Worm (Caenorhabditis elegans) whole organism, mixed stage, embryonic: ENCODE data around the gene arrd-8.

Experiments used
- blmp-1 ChIP-seq: fragments of 150-350 bp; optimal IDR thresholded peaks from 2 replicates; lab custom pipeline; 2014; ENCODE audit warnings: missing biosample characterization, missing genetic modification characterization
- ceh-83 ChIP-seq: fragments of 200-800 bp; sonication (Bioruptor generic); optimal IDR thresholded peaks from 2 replicates; lab custom pipeline; 2018; ENCODE audit warnings: mild to moderate bottlenecking, missing genetic modification characterization, missing compliant biosample characterization
- ces-1 ChIP-seq: fragments of 150-350 bp; optimal IDR thresholded peaks from 2 replicates; lab custom pipeline; 2014; ENCODE audit warnings: missing biosample characterization, missing genetic modification reagents, missing genetic modification characterization
- elt-1 ChIP-seq: sonication (generic microtip); optimal IDR thresholded peaks from 2 replicates; lab custom pipeline; 2017; ENCODE audit warnings: missing genetic modification characterization, mild to moderate bottlenecking, missing compliant biosample characterization, antibody characterized with exemption, moderate library complexity, borderline replicate concordance; ENCODE audit not compliant: insufficient read depth
- elt-3 ChIP-seq: fragments of 150-350 bp; optimal IDR thresholded peaks from 2 replicates; lab custom pipeline; 2014; ENCODE audit warnings: missing biosample characterization, missing genetic modification characterization
- mab-5 ChIP-seq: fragments of 150-350 bp; optimal IDR thresholded peaks from 2 replicates; lab custom pipeline; 2014; ENCODE audit warnings: missing biosample characterization, missing genetic modification characterization
- mep-1 ChIP-seq: fragments of 150-350 bp; optimal IDR thresholded peaks from 2 replicates; lab custom pipeline; 2017; ENCODE audit warnings: missing biosample characterization, missing genetic modification reagents, missing genetic modification characterization, inconsistent platforms
- nhr-237 ChIP-seq: fragments of 150-350 bp; optimal IDR thresholded peaks from 2 replicates; lab custom pipeline; 2014; ENCODE audit warnings: missing biosample characterization, missing genetic modification characterization
- nhr-28 ChIP-seq: fragments of 150-350 bp; optimal IDR thresholded peaks from 2 replicates; lab custom pipeline; 2014; ENCODE audit warnings: missing biosample characterization, missing genetic modification characterization
- pha-4 ChIP-seq: fragments of 150-350 bp; optimal IDR thresholded peaks from 2 replicates; lab custom pipeline; 2018; ENCODE audit warnings: missing biosample characterization, missing genetic modification reagents, missing genetic modification characterization
- sptf-1 ChIP-seq: sonication (generic microtip); optimal IDR thresholded peaks from 2 replicates; lab custom pipeline; 2017; ENCODE audit warnings: mild to moderate bottlenecking, missing genetic modification characterization, moderate library complexity, missing compliant biosample characterization
- unc-39 ChIP-seq: fragments of 150-350 bp; optimal IDR thresholded peaks from 2 replicates; lab custom pipeline; 2014; ENCODE audit warnings: missing biosample characterization, missing genetic modification characterization
- unc-62 ChIP-seq: fragments of 150-350 bp; optimal IDR thresholded peaks from 2 replicates; lab custom pipeline; 2014; ENCODE audit warnings: missing biosample characterization, missing genetic modification reagents, missing genetic modification characterization
- ztf-11 ChIP-seq: fragments of 150-350 bp; optimal IDR thresholded peaks from 2 replicates; lab custom pipeline; 2014; ENCODE audit warnings: missing biosample characterization, missing genetic modification characterization

DNA sequence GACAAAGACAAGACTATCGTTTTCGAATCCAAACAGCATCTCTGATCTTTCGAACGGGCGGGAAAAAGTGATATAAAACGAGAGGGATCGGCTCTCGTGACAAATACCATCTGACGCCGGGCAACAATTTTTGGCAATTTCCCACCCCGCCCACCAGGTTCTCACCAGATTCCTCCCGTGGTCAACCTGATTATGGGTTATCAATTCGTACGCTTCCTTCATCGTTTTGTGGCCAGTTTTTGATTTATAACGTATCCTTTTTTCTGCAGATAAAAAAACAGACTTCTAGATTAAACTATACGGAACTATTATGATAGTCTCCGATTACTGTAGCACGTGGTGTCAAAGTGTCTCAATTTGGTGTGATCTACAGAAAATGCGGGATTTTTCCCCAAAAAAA, 12.0 kb upstream of the arrd-8 start:
- TF ChIP-seq sptf-1 (tag; lab: Kevin White, UChicago) (no peak), ces-1 (GFP tag; lab: Kevin White, UChicago) (no peak), mep-1 (tag; lab: Kevin White, UChicago) (no peak), nhr-237 (tag; lab: Kevin White, UChicago) (no peak), elt-1 (tag; lab: Kevin White, UChicago) (no peak), ceh-83 (GFP tag; lab: Kevin White, UChicago) (no peak), pha-4 (tag; lab: Kevin White, UChicago) (no peak), unc-39 (no peak), unc-62 (GFP tag; lab: Kevin White, UChicago) (no peak), blmp-1 (tag; lab: Kevin White, UChicago) (no peak), mab-5 (no peak), ztf-11 (tag; lab: Kevin White, UChicago) (no peak), nhr-28 (no peak), elt-3 (tag; lab: Kevin White, UChicago) (no peak)
